Worm (Caenorhabditis elegans): ENCODE results near the gene dyf-17.

DNA sequence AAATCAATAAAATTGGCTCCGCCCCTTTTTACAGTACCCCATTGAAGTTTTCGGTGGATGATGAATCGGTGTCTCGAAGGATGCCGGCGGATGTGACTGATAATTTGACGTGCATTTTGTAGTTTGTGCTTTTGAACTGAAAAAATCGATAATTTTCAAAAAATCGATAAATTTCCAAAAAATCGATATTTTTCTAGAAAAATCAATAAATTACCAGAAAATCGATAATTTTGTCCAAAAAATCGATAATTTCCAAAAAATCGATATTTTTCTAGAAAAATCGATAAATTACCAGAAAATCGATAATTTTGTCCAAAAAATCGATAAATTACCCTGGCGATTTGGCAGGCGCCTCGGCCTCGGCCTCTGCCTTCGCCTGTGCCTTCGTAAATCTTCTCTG is 27.8 kb upstream of the dyf-17 start:
- TF ChIP-seq nhr-27 (tag; optimal IDR thresholded peaks at IDR 0.05), result no peak
- TF ChIP-seq ekl-4 (GFP tag; IDR thresholded peaks at IDR 0.05), result no peak
- no peak for TF ChIP-seq ceh-40 (GFP tag; IDR thresholded peaks at IDR 0.05)
- TF ChIP-seq dpl-1 (GFP tag; optimal IDR thresholded peaks at IDR 0.05), result no peak
- TF ChIP-seq let-526 (GFP tag; IDR thresholded peaks at IDR 0.05), result no peak
- no peak for TF ChIP-seq attf-6 (GFP tag; IDR thresholded peaks at IDR 0.05)
- no peak for TF ChIP-seq efl-1 (GFP tag; optimal IDR thresholded peaks at IDR 0.05)
- no peak for TF ChIP-seq Y67H2A.10 (GFP tag; conservative IDR thresholded peaks at IDR 0.05)
- no peak for TF ChIP-seq mcd-1 (GFP tag; IDR thresholded peaks at IDR 0.05)
- no peak for TF ChIP-seq ets-4 (GFP tag; optimal IDR thresholded peaks at IDR 0.05)
- TF ChIP-seq let-607 (tag; optimal IDR thresholded peaks at IDR 0.05), result no peak

All from whole organism, young adult.